Fruit fly (Drosophila melanogaster) whole organism, adult: ENCODE data around the gene CG33270.

Source experiments
- CG14711 ChIP-seq: fragments of 200-800 bp; sonication (Bioruptor generic); optimal IDR thresholded peaks from 2 replicates; lab custom pipeline; 2018; ENCODE audit warnings: missing biosample characterization, mild to moderate bottlenecking, missing genetic modification characterization, moderate library complexity
- CG1620 ChIP-seq: fragments of 200-800 bp; sonication (Bioruptor generic); optimal IDR thresholded peaks from 2 replicates; lab custom pipeline; 2016; ENCODE audit warnings: missing biosample characterization, missing genetic modification characterization
- CG33017 ChIP-seq: fragments of 200-800 bp; sonication (Bioruptor generic); optimal IDR thresholded peaks from 2 replicates; lab custom pipeline; 2018; ENCODE audit warnings: missing biosample characterization, mild to moderate bottlenecking, missing genetic modification characterization, moderate library complexity
- CG7045 ChIP-seq: fragments of 200-800 bp; sonication (Bioruptor generic); optimal IDR thresholded peaks from 2 replicates; lab custom pipeline; 2017; ENCODE audit warnings: missing biosample characterization, mild to moderate bottlenecking, missing genetic modification characterization
- CG7101 ChIP-seq: fragments of 200-800 bp; sonication (Bioruptor generic); optimal IDR thresholded peaks from 2 replicates; lab custom pipeline; 2018; ENCODE audit warnings: missing biosample characterization, mild to moderate bottlenecking, missing genetic modification characterization, moderate library complexity
- Clk ChIP-seq: fragments of 200-800 bp; sonication (Bioruptor generic); optimal IDR thresholded peaks from 2 replicates; lab custom pipeline; 2017; ENCODE audit warnings: missing biosample characterization, missing genetic modification characterization
- Crg-1 ChIP-seq: fragments of 200-800 bp; sonication (Bioruptor generic); optimal IDR thresholded peaks from 2 replicates; lab custom pipeline; 2016; ENCODE audit warnings: missing biosample characterization, missing genetic modification characterization
- Mnt ChIP-seq: fragments of 200-800 bp; sonication (Bioruptor generic); optimal IDR thresholded peaks from 2 replicates; lab custom pipeline; 2016; ENCODE audit warnings: missing biosample characterization, mild to moderate bottlenecking, missing genetic modification characterization
- bab1 ChIP-seq: fragments of 200-800 bp; sonication (Bioruptor generic); optimal IDR thresholded peaks from 3 replicates; lab custom pipeline; 2019; ENCODE audit warnings: missing biosample characterization, mild to moderate bottlenecking, missing genetic modification characterization, moderate library complexity
- kay ChIP-seq: fragments of 200-800 bp; sonication (Bioruptor generic); peaks from one replicate; lab custom pipeline; 2016; ENCODE audit warnings: missing biosample characterization, missing genetic modification characterization, borderline replicate concordance
- ovo ChIP-seq: fragments of 200-800 bp; sonication (Bioruptor generic); optimal IDR thresholded peaks from 2 replicates; lab custom pipeline; 2016; ENCODE audit warnings: missing biosample characterization, missing genetic modification characterization
- pad ChIP-seq: fragments of 200-800 bp; sonication (Bioruptor generic); optimal IDR thresholded peaks from 3 replicates; lab custom pipeline; 2017; ENCODE audit warnings: missing biosample characterization, missing genetic modification characterization, mild to moderate bottlenecking, moderate library complexity, missing genetic modification reagents
- toe ChIP-seq: fragments of 200-800 bp; sonication (Bioruptor generic); optimal IDR thresholded peaks from 2 replicates; lab custom pipeline; 2016; ENCODE audit warnings: missing biosample characterization, missing genetic modification characterization

- TF ChIP-seq pad (GFP tag; lab: Kevin White, UChicago) (no peak), toe (GFP tag; lab: Kevin White, UChicago) (no peak), Clk (GFP tag; lab: Kevin White, UChicago) (no peak), Mnt (GFP tag; lab: Kevin White, UChicago) (no peak), CG7101 (no peak), CG33017 (tag; lab: Kevin White, UChicago) (no peak), ovo (GFP tag; lab: Kevin White, UChicago) (no peak), kay (GFP tag; lab: Kevin White, UChicago) (no peak), CG1620 (GFP tag; lab: Kevin White, UChicago) (no peak), CG7045 (GFP tag; lab: Kevin White, UChicago) (no peak), Crg-1 (GFP tag; lab: Kevin White, UChicago) (no peak), bab1 (no peak), CG14711 (no peak)
Observed at dm6 chr3L:11560885-11561284, 17.5 kb downstream of the CG33270 start.
